Worm (Caenorhabditis elegans): ENCODE data around the gene F36G9.15.

F36G9.15 gene

ce11 chrV:15943125-15943524 lies 44.8 kb downstream of the F36G9.15 start, which contains the start of gene srw-53:
Gene srw-53 (plus strand): TSS chrV:15943425.
- TF ChIP-seq pqm-1 (tag; optimal IDR thresholded peaks at IDR 0.05) (no peak), F16B12.6 (tag; optimal IDR thresholded peaks at IDR 0.05) (no peak), dsc-1 (tag; optimal IDR thresholded peaks at IDR 0.05) (no peak), unc-98 (GFP tag; IDR thresholded peaks at IDR 0.05) (no peak), lin-14 (GFP tag; optimal IDR thresholded peaks at IDR 0.05) (no peak), nhr-28 (tag; optimal IDR thresholded peaks at IDR 0.05) (no peak), xbp-1 (tag; optimal IDR thresholded peaks at IDR 0.05) (no peak), grh-1 (GFP tag; IDR thresholded peaks at IDR 0.05) (no peak), egl-27 (tag; optimal IDR thresholded peaks at IDR 0.05) (no peak), aha-1 (tag; optimal IDR thresholded peaks at IDR 0.05) (no peak), unc-130 (tag; optimal IDR thresholded peaks at IDR 0.05) (no peak), lir-3 (tag; optimal IDR thresholded peaks at IDR 0.05; ENCODE audit: poor library complexity) (no peak), lsy-2 (tag; optimal IDR thresholded peaks at IDR 0.05) (no peak)

- TF ChIP-seq lin-15B (tag; optimal IDR thresholded peaks at IDR 0.05) (no peak), snpc-4 (tag; optimal IDR thresholded peaks at IDR 0.05) (no peak), mdl-1 (tag; optimal IDR thresholded peaks at IDR 0.05) (no peak), unc-30 (tag; optimal IDR thresholded peaks at IDR 0.05) (no peak), lin-13 (GFP tag; optimal IDR thresholded peaks at IDR 0.05) (no peak), aly-2 (tag; optimal IDR thresholded peaks at IDR 0.05) (no peak), nhr-28 (tag; optimal IDR thresholded peaks at IDR 0.05) (no peak), unc-86 (tag; optimal IDR thresholded peaks at IDR 0.05) (no peak), nhr-11 (tag; optimal IDR thresholded peaks at IDR 0.05) (no peak), lin-35 (GFP tag; optimal IDR thresholded peaks at IDR 0.05) (no peak), nhr-85 (tag) (no peak), C04F5.9 (tag; optimal IDR thresholded peaks at IDR 0.05) (no peak), fkh-4 (tag; optimal IDR thresholded peaks at IDR 0.05; ENCODE audit: borderline replicate concordance) (no peak), swsn-7 (tag; optimal IDR thresholded peaks at IDR 0.05) (no peak), hpl-2 (GFP tag; optimal IDR thresholded peaks at IDR 0.05) (no peak), C16A3.4 (tag; optimal IDR thresholded peaks at IDR 0.05) (no peak), zag-1 (tag; optimal IDR thresholded peaks at IDR 0.05) (no peak), zip-4 (GFP tag; optimal IDR thresholded peaks at IDR 0.05) (no peak), mep-1 (tag; optimal IDR thresholded peaks at IDR 0.05) (no peak), unc-62 (GFP tag; optimal IDR thresholded peaks at IDR 0.05) (no peak)
Observed at ce11 chrV:15940254-15940653, 47.7 kb downstream of the F36G9.15 start, which contains the start of gene srw-55. Gene srw-55 (minus strand): TSS chrV:15940354.
